Worm (Caenorhabditis elegans): ENCODE results near the gene F41G4.7.

- TF ChIP-seq unc-62 (GFP tag; optimal IDR thresholded peaks at IDR 0.05): no peak
- TF ChIP-seq snpc-4 (tag; optimal IDR thresholded peaks at IDR 0.05): no peak
- TF ChIP-seq ztf-11 (tag; optimal IDR thresholded peaks at IDR 0.05): no peak
Measured at ce11 chrX:16821533-16821932, 14.7 kb downstream of the F41G4.7 start.

Measured in whole organism, mixed stage, embryonic.